Fruit fly (Drosophila melanogaster): ENCODE data around the gene CG8677.

DNA sequence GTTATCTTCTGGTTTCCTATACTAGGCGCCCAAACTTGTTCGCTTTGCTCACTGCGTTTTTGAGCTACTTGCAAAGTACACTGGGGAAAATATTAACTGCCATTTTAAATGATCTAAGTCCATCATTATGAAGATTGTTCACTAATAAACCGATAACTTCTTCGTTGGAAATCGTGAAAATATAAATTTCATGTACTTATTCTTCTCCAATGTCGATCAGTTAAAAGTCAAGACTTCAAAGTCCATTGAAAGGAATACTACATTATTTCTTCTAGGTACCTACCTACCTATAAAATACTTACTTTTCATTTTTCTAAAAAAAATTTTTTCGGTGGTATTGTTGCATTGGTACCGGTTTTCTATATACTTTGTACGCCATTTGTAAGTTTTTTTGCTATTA lies 25.6 kb downstream of the CG8677 start:
- TF ChIP-seq Dfd (GFP tag; optimal IDR thresholded peaks at IDR 0.05) (no peak), brk (GFP tag; optimal IDR thresholded peaks at IDR 0.05) (no peak), OdsH (GFP tag; optimal IDR thresholded peaks at IDR 0.05) (no peak), ey (GFP tag; optimal IDR thresholded peaks at IDR 0.05) (no peak), CG32264 (GFP tag; optimal IDR thresholded peaks at IDR 0.05) (no peak)
